Worm (Caenorhabditis elegans): ENCODE measurements around the gene nhr-150.

- TF ChIP-seq let-607 (tag; optimal IDR thresholded peaks at IDR 0.05) (no peak), pha-4 (tag; optimal IDR thresholded peaks at IDR 0.05) (no peak), him-1 (tag; optimal IDR thresholded peaks at IDR 0.05) (no peak), sdz-38 (tag; optimal IDR thresholded peaks at IDR 0.05) (no peak), nfya-1 (tag; optimal IDR thresholded peaks at IDR 0.05; ENCODE audit: borderline replicate concordance, insufficient read depth) (no peak), unc-130 (GFP tag; optimal IDR thresholded peaks at IDR 0.05) (no peak), attf-5 (GFP tag; optimal IDR thresholded peaks at IDR 0.05) (no peak), K11D2.4 (GFP tag; IDR thresholded peaks at IDR 0.05) (no peak), unc-62 (GFP tag; optimal IDR thresholded peaks at IDR 0.05) (no peak), hmg-1.2 (GFP tag; IDR thresholded peaks at IDR 0.05) (no peak), xnd-1 (tag; optimal IDR thresholded peaks at IDR 0.05) (no peak), snpc-4 (GFP tag; optimal IDR thresholded peaks at IDR 0.05) (no peak), snpc-4 (tag; optimal IDR thresholded peaks at IDR 0.05) (no peak), madf-3 (GFP tag; IDR thresholded peaks at IDR 0.05) (no peak), bed-1 (GFP tag; IDR thresholded peaks at IDR 0.05) (no peak)
Measured at ce11 chrV:15483563-15483962, 2.3 kb upstream of the nhr-150 start.

All from whole organism, young adult.